Fruit fly (Drosophila melanogaster) whole organism, embryonic: Measurements from ENCODE around the gene CG14424.

Source experiments
- Asciz ChIP-seq: fragments of 200-800 bp; sonication (Bioruptor generic); optimal IDR thresholded peaks from 2 replicates; lab custom pipeline; 2017; ENCODE audit warnings: missing biosample characterization, mild to moderate bottlenecking, missing genetic modification characterization, missing genetic modification reagents
- B-H1 ChIP-seq: fragments of 200-800 bp; sonication (Bioruptor generic); IDR thresholded peaks from 3 replicates; pipeline ENCODE4 v1.3.6; 2022; ENCODE audit warnings: missing biosample characterization, missing genetic modification characterization
- Blimp-1 ChIP-seq: fragments of 200-800 bp; sonication (Bioruptor generic); optimal IDR thresholded peaks from 3 replicates; lab custom pipeline; 2018; ENCODE audit warnings: missing biosample characterization, missing genetic modification characterization, mild to moderate bottlenecking, moderate library complexity, missing genetic modification reagents
- CG10321 ChIP-seq: fragments of 200-800 bp; sonication (Bioruptor generic); IDR thresholded peaks from 2 replicates; pipeline ENCODE4 v1.3.6; 2022; ENCODE audit warnings: missing biosample characterization, missing genetic modification characterization
- CG10654 ChIP-seq: fragments of 200-800 bp; sonication (Bioruptor generic); optimal IDR thresholded peaks from 2 replicates; lab custom pipeline; 2016; ENCODE audit warnings: missing biosample characterization, missing genetic modification characterization
- CG11085 ChIP-seq: fragments of 200-800 bp; sonication (Bioruptor generic); IDR thresholded peaks from 2 replicates; pipeline ENCODE4 v1.3.6; 2022; ENCODE audit warnings: missing biosample characterization, missing genetic modification characterization
- CG11504 ChIP-seq: fragments of 200-800 bp; sonication (Bioruptor generic); optimal IDR thresholded peaks from 3 replicates; lab custom pipeline; 2019; ENCODE audit warnings: missing biosample characterization, mild to moderate bottlenecking, missing genetic modification characterization, moderate library complexity
- CG11695 ChIP-seq: fragments of 200-800 bp; sonication (Bioruptor generic); IDR thresholded peaks from 3 replicates; pipeline ENCODE4 v1.3.6; 2022; ENCODE audit warnings: missing biosample characterization, missing genetic modification characterization
- CG11696 ChIP-seq: fragments of 200-800 bp; sonication (Bioruptor generic); IDR thresholded peaks from 2 replicates; pipeline ENCODE4 v1.3.6; 2022; ENCODE audit warnings: missing biosample characterization, missing genetic modification characterization
- CG12769 ChIP-seq: fragments of 200-800 bp; sonication (Bioruptor generic); optimal IDR thresholded peaks from 2 replicates; lab custom pipeline; 2019; ENCODE audit warnings: missing biosample characterization, mild to moderate bottlenecking, missing genetic modification characterization, moderate library complexity
- CG14441 ChIP-seq: fragments of 200-800 bp; sonication (Bioruptor generic); IDR thresholded peaks from 2 replicates; pipeline ENCODE4 v1.3.6; 2022; ENCODE audit warnings: missing biosample characterization, missing genetic modification characterization
- CG15073 ChIP-seq: fragments of 200-800 bp; sonication (Bioruptor generic); optimal IDR thresholded peaks from 2 replicates; lab custom pipeline; 2016; ENCODE audit warnings: missing biosample characterization, missing genetic modification characterization
- CG2678 ChIP-seq: fragments of 200-800 bp; sonication (Bioruptor generic); optimal IDR thresholded peaks from 3 replicates; lab custom pipeline; 2019; ENCODE audit warnings: missing biosample characterization, mild to moderate bottlenecking, missing genetic modification characterization, moderate library complexity
- CG32532 ChIP-seq: fragments of 200-800 bp; sonication (Bioruptor generic); IDR thresholded peaks from 2 replicates; pipeline ENCODE4 v1.3.6; 2022; ENCODE audit warnings: missing biosample characterization, missing genetic modification characterization
- CG32772 ChIP-seq: fragments of 200-800 bp; sonication (Bioruptor generic); IDR thresholded peaks from 2 replicates; pipeline ENCODE4 v1.3.6; 2022; ENCODE audit warnings: missing biosample characterization, missing genetic modification characterization
- CG33557 ChIP-seq: fragments of 200-800 bp; sonication (Bioruptor generic); optimal IDR thresholded peaks from 2 replicates; lab custom pipeline; 2019; ENCODE audit warnings: missing biosample characterization, mild to moderate bottlenecking, missing genetic modification characterization, moderate library complexity
- CG4360 ChIP-seq: fragments of 200-800 bp; sonication (Bioruptor generic); IDR thresholded peaks from 2 replicates; pipeline ENCODE4 v1.3.6; 2022; ENCODE audit warnings: missing biosample characterization, missing genetic modification characterization
- CG8359 ChIP-seq: fragments of 200-800 bp; sonication (Bioruptor generic); optimal IDR thresholded peaks from 2 replicates; lab custom pipeline; 2017; ENCODE audit warnings: missing biosample characterization, mild to moderate bottlenecking, missing genetic modification characterization, borderline replicate concordance
- CG9215 ChIP-seq: fragments of 200-800 bp; sonication (Bioruptor generic); IDR thresholded peaks from 2 replicates; pipeline ENCODE4 v1.3.6; 2022; ENCODE audit warnings: missing biosample characterization, missing genetic modification characterization
- CoRest ChIP-seq: fragments of 200-800 bp; sonication (Bioruptor generic); optimal IDR thresholded peaks from 3 replicates; lab custom pipeline; 2018; ENCODE audit warnings: missing biosample characterization, mild to moderate bottlenecking, missing genetic modification characterization, moderate library complexity
- ERR ChIP-seq: fragments of 200-800 bp; sonication (Bioruptor generic); optimal IDR thresholded peaks from 2 replicates; lab custom pipeline; 2016; ENCODE audit warnings: missing biosample characterization, missing genetic modification characterization
- Elba2 ChIP-seq: fragments of 200-800 bp; sonication (Bioruptor generic); optimal IDR thresholded peaks from 3 replicates; lab custom pipeline; 2016; ENCODE audit warnings: missing biosample characterization, missing genetic modification characterization
- Ets65A ChIP-seq: fragments of 200-800 bp; sonication (Bioruptor generic); peaks from one replicate; lab custom pipeline; 2016; ENCODE audit warnings: missing biosample characterization, missing genetic modification characterization
- Ets97D ChIP-seq: fragments of 200-800 bp; sonication (Bioruptor generic); optimal IDR thresholded peaks from 3 replicates; lab custom pipeline; 2016; ENCODE audit warnings: missing biosample characterization, missing genetic modification characterization
- Fer1 ChIP-seq: fragments of 200-800 bp; sonication (Bioruptor generic); optimal IDR thresholded peaks from 2 replicates; lab custom pipeline; 2017; ENCODE audit warnings: missing biosample characterization, mild to moderate bottlenecking, missing genetic modification characterization
- Fer3 ChIP-seq: fragments of 200-800 bp; sonication (Bioruptor generic); optimal IDR thresholded peaks from 2 replicates; lab custom pipeline; 2018; ENCODE audit warnings: missing biosample characterization, mild to moderate bottlenecking, missing genetic modification characterization, moderate library complexity
- Hmr ChIP-seq: fragments of 200-800 bp; sonication (Bioruptor generic); optimal IDR thresholded peaks from 3 replicates; lab custom pipeline; 2017; ENCODE audit warnings: mild to moderate bottlenecking, missing biosample characterization, missing genetic modification reagents, missing genetic modification characterization
- Hr51 ChIP-seq, 2 experiments: fragments of 200-800 bp; sonication (Bioruptor generic); optimal IDR thresholded peaks; 2 replicates in 1 of 2; 3 replicates in 1 of 2; lab custom pipeline; 2016 to 2018; ENCODE audit warnings: missing biosample characterization in 2 of 2, missing genetic modification characterization in 2 of 2, mild to moderate bottlenecking in 1 of 2, moderate library complexity in 1 of 2
- NC2α ChIP-seq: fragments of 200-800 bp; sonication (Bioruptor generic); optimal IDR thresholded peaks from 2 replicates; lab custom pipeline; 2016; ENCODE audit warnings: missing biosample characterization, missing genetic modification characterization
- Nf-YC ChIP-seq: fragments of 200-800 bp; optimal IDR thresholded peaks from 3 replicates; lab custom pipeline; 2019; ENCODE audit warnings: missing biosample characterization, mild to moderate bottlenecking, missing genetic modification characterization, moderate library complexity
- Sin3A ChIP-seq: fragments of >200 bp; optimal IDR thresholded peaks from 2 replicates; lab custom pipeline; 2018
- Sry-β ChIP-seq: fragments of 200-800 bp; sonication (Bioruptor generic); optimal IDR thresholded peaks from 2 replicates; lab custom pipeline; 2018; ENCODE audit warnings: missing biosample characterization, mild to moderate bottlenecking, missing genetic modification characterization, moderate library complexity
- TFAM ChIP-seq: fragments of 200-800 bp; sonication (Bioruptor generic); optimal IDR thresholded peaks from 2 replicates; lab custom pipeline; 2017; ENCODE audit warnings: missing biosample characterization, missing genetic modification characterization, inconsistent platforms
- Tbp ChIP-seq: fragments of >200 bp; optimal IDR thresholded peaks from 2 replicates; lab custom pipeline; 2018; ENCODE audit warnings: missing biosample characterization, missing genetic modification characterization
- Xbp1 ChIP-seq: fragments of 200-800 bp; sonication (Bioruptor generic); optimal IDR thresholded peaks from 3 replicates; lab custom pipeline; 2016; ENCODE audit warnings: missing biosample characterization, mild to moderate bottlenecking, missing genetic modification characterization
- abd-A ChIP-seq: fragments of 200-800 bp; sonication (Bioruptor generic); optimal IDR thresholded peaks from 3 replicates; lab custom pipeline; 2019; ENCODE audit warnings: missing biosample characterization, mild to moderate bottlenecking, missing genetic modification characterization, moderate library complexity
- ap ChIP-seq: fragments of 200-800 bp; sonication (Bioruptor generic); IDR thresholded peaks from 2 replicates; pipeline ENCODE4 v1.3.6; 2022; ENCODE audit warnings: missing biosample characterization, missing genetic modification characterization
- bab2 ChIP-seq: fragments of 200-800 bp; sonication (Bioruptor generic); optimal IDR thresholded peaks from 2 replicates; lab custom pipeline; 2016; ENCODE audit warnings: missing biosample characterization, missing genetic modification characterization
- bowl ChIP-seq: fragments of 200-800 bp; sonication (Bioruptor generic); IDR thresholded peaks from 2 replicates; pipeline ENCODE4 v1.3.6; 2022; ENCODE audit warnings: missing biosample characterization, missing genetic modification characterization
- dan ChIP-seq: fragments of 200-800 bp; sonication (Bioruptor generic); IDR thresholded peaks from 2 replicates; pipeline ENCODE4 v1.3.6; 2022; ENCODE audit warnings: missing biosample characterization, missing genetic modification characterization
- dmrt99B ChIP-seq: fragments of 200-800 bp; sonication (Bioruptor generic); optimal IDR thresholded peaks from 2 replicates; lab custom pipeline; 2018; ENCODE audit warnings: missing biosample characterization, mild to moderate bottlenecking, missing genetic modification characterization, moderate library complexity
- dysf ChIP-seq: fragments of 200-800 bp; sonication (Bioruptor generic); IDR thresholded peaks from 3 replicates; pipeline ENCODE4 v1.3.6; 2022; ENCODE audit warnings: missing biosample characterization, missing genetic modification characterization
- lmd ChIP-seq: fragments of 200-800 bp; sonication (Bioruptor generic); IDR thresholded peaks from 2 replicates; pipeline ENCODE4 v1.3.6; 2022; ENCODE audit warnings: missing biosample characterization, missing genetic modification characterization
- lola ChIP-seq, 3 experiments: fragments of >200 bp in 2 of 3; fragments of 200-800 bp in 1 of 3; sonication (Bioruptor generic) in 1 of 3; optimal IDR thresholded peaks; 2 replicates each; lab custom pipeline; 2017 to 2019; ENCODE audit warnings: missing biosample characterization in 3 of 3, missing genetic modification characterization in 3 of 3, mild to moderate bottlenecking in 1 of 3, moderate library complexity in 1 of 3
- odd ChIP-seq: fragments of 200-800 bp; sonication (Bioruptor generic); optimal IDR thresholded peaks from 2 replicates; lab custom pipeline; 2017; ENCODE audit warnings: missing biosample characterization, mild to moderate bottlenecking, missing genetic modification characterization
- pita ChIP-seq: fragments of 200-800 bp; sonication (Bioruptor generic); optimal IDR thresholded peaks from 2 replicates; lab custom pipeline; 2017; ENCODE audit warnings: missing biosample characterization, mild to moderate bottlenecking, missing genetic modification characterization
- prd ChIP-seq, 3 experiments: fragments of >200 bp in 2 of 3; fragments of 200-800 bp in 1 of 3; sonication (Bioruptor generic) in 1 of 3; optimal IDR thresholded peaks in 2 of 3; IDR thresholded peaks in 1 of 3; 2 replicates in 2 of 3; 3 replicates in 1 of 3; pipeline versions ENCODE4 v1.3.6 to Lab custom; 2017 to 2022; ENCODE audit warnings: missing biosample characterization in 1 of 3, missing genetic modification characterization in 1 of 3
- repo ChIP-seq: fragments of 200-800 bp; sonication (Bioruptor generic); optimal IDR thresholded peaks from 2 replicates; lab custom pipeline; 2016; ENCODE audit warnings: missing biosample characterization, missing genetic modification characterization
- row ChIP-seq: fragments of 200-800 bp; sonication (Bioruptor generic); IDR thresholded peaks from 3 replicates; pipeline ENCODE4 v1.3.6; 2022; ENCODE audit warnings: missing biosample characterization, missing genetic modification characterization
- sisA ChIP-seq: fragments of 200-800 bp; sonication (Bioruptor generic); IDR thresholded peaks from 2 replicates; pipeline ENCODE4 v1.3.6; 2022; ENCODE audit warnings: missing biosample characterization, missing genetic modification characterization
- slbo ChIP-seq: fragments of 200-800 bp; sonication (Bioruptor generic); IDR thresholded peaks from 2 replicates; pipeline ENCODE4 v1.3.6; 2022; ENCODE audit warnings: missing biosample characterization, missing genetic modification characterization
- so ChIP-seq: fragments of 200-800 bp; sonication (Bioruptor generic); IDR thresholded peaks from 3 replicates; pipeline ENCODE4 v1.3.6; 2022; ENCODE audit warnings: missing biosample characterization, missing genetic modification characterization

The CG14424 gene

DNA sequence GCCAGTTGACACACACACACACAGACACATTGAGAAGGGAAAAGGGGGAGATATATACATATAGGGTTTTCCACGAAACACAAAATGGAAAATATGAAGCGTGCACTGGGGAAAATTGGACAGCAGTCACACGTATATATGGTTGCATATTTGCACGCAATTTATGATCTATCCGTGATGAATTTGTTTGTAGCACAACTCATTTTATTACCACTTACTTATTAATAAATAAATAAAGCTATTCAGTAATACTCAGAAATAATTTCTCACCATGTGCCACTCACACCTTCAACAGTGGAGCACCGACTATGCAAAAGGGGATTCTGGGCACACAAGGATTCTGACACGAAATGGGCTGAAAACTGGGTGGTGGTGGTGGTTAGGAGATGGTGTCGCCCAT is 13.0 kb downstream of the CG14424 start (continued):
- TF ChIP-seq CG11695 (GFP tag; lab: Robert Waterston, UW) (no peak), dan (no peak), repo (no peak), Hmr (peak; percentile 29), CG2678 (peak; percentile 32), Hr51 (GFP tag; optimal IDR thresholded peaks at IDR 0.05; lab: Kevin White, UChicago) (no peak), Elba2 (GFP tag; lab: Kevin White, UChicago) (no peak), CG15073 (no peak), bab2 (no peak), lola (GFP tag; optimal IDR thresholded peaks at IDR 0.05; lab: Kevin White, UChicago) (no peak), CG32772 (GFP tag; lab: Robert Waterston, UW) (0 out of 2 replicates have a peak, but pooled peaks have one; percentile 6), Ets65A (GFP tag; lab: Kevin White, UChicago) (peak; percentile 62), Sin3A (lab: Kevin White, UChicago) (no peak), bowl (no peak), ERR (no peak), CG11696 (GFP tag; lab: Robert Waterston, UW) (no peak), abd-A (tag; lab: Kevin White, UChicago) (no peak), Fer1 (peak; percentile 2), CG11504 (tag; lab: Kevin White, UChicago) (peak; percentile 23), CG9215 (GFP tag; lab: Robert Waterston, UW) (peak; percentile 36; the same call in 1 of the 2 replicates), CG33557 (GFP tag; lab: Kevin White, UChicago) (no peak), CoRest (tag; lab: Kevin White, UChicago) (no peak), CG32532 (GFP tag; lab: Robert Waterston, UW) (peak; percentile 45), prd (optimal IDR thresholded peaks at IDR 0.05; lab: Kevin White, UChicago) (no peak), prd (GFP tag; IDR thresholded peaks at IDR 0.05; lab: Robert Waterston, UW) (0 out of 3 replicates have a peak, but pooled peaks have one; percentile 24), Tbp (no peak), Xbp1 (GFP tag; lab: Kevin White, UChicago) (no peak), dysf (GFP tag; lab: Robert Waterston, UW) (no peak), sisA (GFP tag; lab: Robert Waterston, UW) (0 out of 2 replicates have a peak, but pooled peaks have one; percentile 23)

- TF ChIP-seq CG10321 (GFP tag; lab: Robert Waterston, UW) (no peak), CG12769 (tag; lab: Kevin White, UChicago) (peak; percentile 11), CG8359 (GFP tag; lab: Kevin White, UChicago) (no peak), Blimp-1 (peak; percentile 21), Fer3 (tag; lab: Kevin White, UChicago) (peak; percentile 2), Ets97D (GFP tag; lab: Kevin White, UChicago) (no peak), NC2α (GFP tag; lab: Kevin White, UChicago) (no peak), CG4360 (GFP tag; lab: Robert Waterston, UW) (no peak), pita (GFP tag; lab: Kevin White, UChicago) (no peak), TFAM (GFP tag; lab: Kevin White, UChicago) (no peak), slbo (GFP tag; lab: Robert Waterston, UW) (peak; percentile 54), Hr51 (GFP tag; optimal IDR thresholded peaks at IDR 0.05; lab: Kevin White, UChicago) (peak in 1 of 2 experiments; percentile 17), dmrt99B (tag; lab: Kevin White, UChicago) (peak; percentile 46), odd (no peak), so (no peak), ap (GFP tag; lab: Robert Waterston, UW) (no peak), CG14441 (GFP tag; lab: Robert Waterston, UW) (0 out of 2 replicates have a peak, but pooled peaks have one; percentile 39), B-H1 (GFP tag; lab: Robert Waterston, UW) (no peak), lmd (GFP tag; lab: Robert Waterston, UW) (peak; percentile 30; the same call in 1 of the 2 replicates), row (GFP tag; lab: Robert Waterston, UW) (peak; percentile 56), CG11085 (GFP tag; lab: Robert Waterston, UW) (no peak), Asciz (GFP tag; lab: Kevin White, UChicago) (no peak), CG10654 (no peak), Sry-β (GFP tag; lab: Kevin White, UChicago) (no peak), Nf-YC (no peak)
Observed at dm6 chrX:2912581-2912980, 14.5 kb downstream of the CG14424 start.
